In genomic region chr3L:5764922-5765843, dm6 we compare ENCODE assay signal across 1 fruit fly cellular context.
TF ChIP-seq lines count a peak whose summit lies in the region.

Gene CG10576, minus strand, starts transcription at chr3L:5765702.

TF ChIP-seq in whole organism, embryonic, 481 proteins besides CTCF, POLR2A, EP300 and RAD21 (continued from another document and continues in another):
- TF ChIP-seq CG12659 (GFP tag; optimal IDR thresholded peaks at IDR 0.05; lab: Kevin White, UChicago), result peak; percentile 79
- peak; percentile 44; the same call in 1 of the 2 replicates for TF ChIP-seq bbx (GFP tag; IDR thresholded peaks at IDR 0.05; lab: Robert Waterston, UW; ENCODE audit: partially characterized antibody)
- TF ChIP-seq cwo (GFP tag; optimal IDR thresholded peaks at IDR 0.05; lab: Kevin White, UChicago), result no peak
- TF ChIP-seq Mes4 (GFP tag; optimal IDR thresholded peaks at IDR 0.05; lab: Kevin White, UChicago), result no peak
- TF ChIP-seq CG17612 (GFP tag; IDR thresholded peaks at IDR 0.05; lab: Robert Waterston, UW), result no peak
- TF ChIP-seq CG3847 (GFP tag; IDR thresholded peaks at IDR 0.05; lab: Robert Waterston, UW), result peak; percentile 53
- TF ChIP-seq bab2 (GFP tag; optimal IDR thresholded peaks at IDR 0.05; lab: Kevin White, UChicago), result no peak
- TF ChIP-seq dmrt11E (tag; optimal IDR thresholded peaks at IDR 0.05; lab: Kevin White, UChicago), result peak; percentile 21
- TF ChIP-seq caup (GFP tag; optimal IDR thresholded peaks at IDR 0.05; lab: Kevin White, UChicago; ENCODE audit: severe bottlenecking), result no peak
- TF ChIP-seq Scr (GFP tag; IDR thresholded peaks at IDR 0.05; lab: Robert Waterston, UW; ENCODE audit: partially characterized antibody), result peak; percentile 77
- no peak for TF ChIP-seq HLH3B (GFP tag; IDR thresholded peaks at IDR 0.05; lab: Robert Waterston, UW)
- no peak for TF ChIP-seq zen (tag; optimal IDR thresholded peaks at IDR 0.05; lab: Kevin White, UChicago)
- TF ChIP-seq CG12769 (tag; optimal IDR thresholded peaks at IDR 0.05; lab: Kevin White, UChicago), result no peak
- no peak for TF ChIP-seq CG30431 (GFP tag; optimal IDR thresholded peaks at IDR 0.05; lab: Kevin White, UChicago)
- TF ChIP-seq stwl (tag; optimal IDR thresholded peaks at IDR 0.05; lab: Kevin White, UChicago), result no peak
- no peak for TF ChIP-seq lmd (GFP tag; IDR thresholded peaks at IDR 0.05; lab: Robert Waterston, UW)
- no peak for TF ChIP-seq HmgD (GFP tag; optimal IDR thresholded peaks at IDR 0.05; lab: Kevin White, UChicago)
- no peak for TF ChIP-seq schlank (tag; optimal IDR thresholded peaks at IDR 0.05; lab: Kevin White, UChicago)
- TF ChIP-seq sim (GFP tag; IDR thresholded peaks at IDR 0.05; lab: Robert Waterston, UW), result no peak
- no peak for TF ChIP-seq yki (optimal IDR thresholded peaks at IDR 0.05; lab: Kevin White, UChicago)
- peak; percentile 98 for TF ChIP-seq dm (GFP tag; optimal IDR thresholded peaks at IDR 0.05; lab: Kevin White, UChicago)
- peak in 1 of 2 experiments; percentile 95 for TF ChIP-seq Pdp1 (GFP tag; optimal IDR thresholded peaks at IDR 0.05; lab: Kevin White, UChicago)
- TF ChIP-seq Oli (tag; optimal IDR thresholded peaks at IDR 0.05; lab: Kevin White, UChicago), result no peak
- no peak for TF ChIP-seq Gsc (GFP tag; IDR thresholded peaks at IDR 0.05; lab: Robert Waterston, UW)
- TF ChIP-seq CG30403 (GFP tag; optimal IDR thresholded peaks at IDR 0.05; lab: Kevin White, UChicago), result peak; percentile 6
- no peak for TF ChIP-seq gt (GFP tag; IDR thresholded peaks at IDR 0.05; lab: Robert Waterston, UW)
- TF ChIP-seq tna (GFP tag; IDR thresholded peaks at IDR 0.05; lab: Robert Waterston, UW; ENCODE audit: partially characterized antibody), result no peak
- no peak for TF ChIP-seq CG2875 (GFP tag; optimal IDR thresholded peaks at IDR 0.05; lab: Kevin White, UChicago)
- no peak; the same call in 1 of the 2 replicates for TF ChIP-seq Bgb (GFP tag; IDR thresholded peaks at IDR 0.05; lab: Robert Waterston, UW; ENCODE audit: partially characterized antibody)
- TF ChIP-seq Sox102F (GFP tag; optimal IDR thresholded peaks at IDR 0.05; lab: Kevin White, UChicago), result no peak
- no peak for TF ChIP-seq ems (GFP tag; optimal IDR thresholded peaks at IDR 0.05; lab: Kevin White, UChicago)
- no peak for TF ChIP-seq danr (GFP tag; IDR thresholded peaks at IDR 0.05; lab: Robert Waterston, UW)
- no peak for TF ChIP-seq Gug (GFP tag; IDR thresholded peaks at IDR 0.05; lab: Robert Waterston, UW)
- TF ChIP-seq CG2712 (tag; optimal IDR thresholded peaks at IDR 0.05; lab: Kevin White, UChicago), result no peak
- TF ChIP-seq trh (GFP tag; optimal IDR thresholded peaks at IDR 0.05; lab: Kevin White, UChicago), result no peak
- no peak for TF ChIP-seq mld (GFP tag; IDR thresholded peaks at IDR 0.05; lab: Robert Waterston, UW; ENCODE audit: partially characterized antibody)
- TF ChIP-seq CG13123 (GFP tag; optimal IDR thresholded peaks at IDR 0.05; lab: Kevin White, UChicago), result no peak
- no peak for TF ChIP-seq ci (GFP tag; IDR thresholded peaks at IDR 0.05; lab: Robert Waterston, UW)
- TF ChIP-seq CG3838 (GFP tag; optimal IDR thresholded peaks at IDR 0.05; lab: Kevin White, UChicago), result no peak
- no peak for TF ChIP-seq Bdp1 (GFP tag; optimal IDR thresholded peaks at IDR 0.05; lab: Kevin White, UChicago)
- TF ChIP-seq knrl (GFP tag; IDR thresholded peaks at IDR 0.05; lab: Robert Waterston, UW; ENCODE audit: partially characterized antibody), result peak; percentile 79
- no peak for TF ChIP-seq Rx (GFP tag; IDR thresholded peaks at IDR 0.05; lab: Robert Waterston, UW)
- no peak for TF ChIP-seq Antp (GFP tag; optimal IDR thresholded peaks at IDR 0.05; lab: Kevin White, UChicago)
- no peak for TF ChIP-seq seq (GFP tag; IDR thresholded peaks at IDR 0.05; lab: Robert Waterston, UW)
- no peak for TF ChIP-seq CG6791 (GFP tag; IDR thresholded peaks at IDR 0.05; lab: Robert Waterston, UW; ENCODE audit: partially characterized antibody)
- peak; percentile 73 for TF ChIP-seq Ets97D (GFP tag; optimal IDR thresholded peaks at IDR 0.05; lab: Kevin White, UChicago)
- TF ChIP-seq CG11695 (GFP tag; IDR thresholded peaks at IDR 0.05; lab: Robert Waterston, UW), result no peak
- peak; percentile 7 for TF ChIP-seq CG6854 (GFP tag; optimal IDR thresholded peaks at IDR 0.05; lab: Kevin White, UChicago)
- no peak for TF ChIP-seq CG8924 (tag; optimal IDR thresholded peaks at IDR 0.05; lab: Kevin White, UChicago)
- TF ChIP-seq Fer2 (tag; optimal IDR thresholded peaks at IDR 0.05; lab: Kevin White, UChicago), result no peak
- TF ChIP-seq ERR (GFP tag; optimal IDR thresholded peaks at IDR 0.05; lab: Kevin White, UChicago), result no peak
- no peak for TF ChIP-seq CG16815 (GFP tag; optimal IDR thresholded peaks at IDR 0.05; lab: Kevin White, UChicago)
- TF ChIP-seq bsh (GFP tag; optimal IDR thresholded peaks at IDR 0.05; lab: Kevin White, UChicago), result no peak
- TF ChIP-seq CG17829 (tag; optimal IDR thresholded peaks at IDR 0.05; lab: Kevin White, UChicago), result peak; percentile 57
- TF ChIP-seq Abd-B (GFP tag; optimal IDR thresholded peaks at IDR 0.05; lab: Kevin White, UChicago), result no peak
- TF ChIP-seq sd (tag; optimal IDR thresholded peaks at IDR 0.05; lab: Kevin White, UChicago), result no peak
- TF ChIP-seq ash1 (GFP tag; optimal IDR thresholded peaks at IDR 0.05; lab: Kevin White, UChicago), result no peak
- no peak for TF ChIP-seq ase (GFP tag; IDR thresholded peaks at IDR 0.05; lab: Robert Waterston, UW)
- no peak for TF ChIP-seq aop (GFP tag; IDR thresholded peaks at IDR 0.05; lab: Robert Waterston, UW)
- no peak for TF ChIP-seq fd64A (GFP tag; optimal IDR thresholded peaks at IDR 0.05; lab: Kevin White, UChicago)
- no peak for TF ChIP-seq gem (tag; optimal IDR thresholded peaks at IDR 0.05; lab: Kevin White, UChicago)
- no peak for TF ChIP-seq crc (GFP tag; optimal IDR thresholded peaks at IDR 0.05; lab: Kevin White, UChicago)
- TF ChIP-seq CG11504 (tag; optimal IDR thresholded peaks at IDR 0.05; lab: Kevin White, UChicago), result no peak
- no peak for TF ChIP-seq nom (GFP tag; optimal IDR thresholded peaks at IDR 0.05; lab: Kevin White, UChicago)
- no peak for TF ChIP-seq B-H1 (GFP tag; IDR thresholded peaks at IDR 0.05; lab: Robert Waterston, UW)
- TF ChIP-seq CG7556 (GFP tag; optimal IDR thresholded peaks at IDR 0.05; lab: Kevin White, UChicago), result no peak
- no peak for TF ChIP-seq Chrac-16 (GFP tag; optimal IDR thresholded peaks at IDR 0.05; lab: Kevin White, UChicago)
- TF ChIP-seq Nf-YB (GFP tag; optimal IDR thresholded peaks at IDR 0.05; lab: Kevin White, UChicago), result no peak
- TF ChIP-seq CG10431 (GFP tag; optimal IDR thresholded peaks at IDR 0.05; lab: Kevin White, UChicago), result no peak
- no peak for TF ChIP-seq rib (GFP tag; IDR thresholded peaks at IDR 0.05; lab: Robert Waterston, UW)
- TF ChIP-seq D19A (tag; optimal IDR thresholded peaks at IDR 0.05; lab: Kevin White, UChicago), result no peak
- TF ChIP-seq CG9215 (GFP tag; IDR thresholded peaks at IDR 0.05; lab: Robert Waterston, UW), result no peak
- peak; percentile 78 for TF ChIP-seq CG2116 (GFP tag; optimal IDR thresholded peaks at IDR 0.05; lab: Kevin White, UChicago)
- TF ChIP-seq CG17568 (GFP tag; optimal IDR thresholded peaks at IDR 0.05; lab: Kevin White, UChicago), result no peak
- TF ChIP-seq nmo (GFP tag; optimal IDR thresholded peaks at IDR 0.05; lab: Kevin White, UChicago), result peak; percentile 68
- TF ChIP-seq CG17186 (GFP tag; optimal IDR thresholded peaks at IDR 0.05; lab: Kevin White, UChicago), result peak; percentile 39
- 0 out of 3 replicates have a peak, but pooled peaks have one; percentile 43 for TF ChIP-seq CG14860 (GFP tag; IDR thresholded peaks at IDR 0.05; lab: Robert Waterston, UW; ENCODE audit: partially characterized antibody)
- no peak for TF ChIP-seq CG31441 (GFP tag; IDR thresholded peaks at IDR 0.05; lab: Robert Waterston, UW)
- TF ChIP-seq sqz (GFP tag; optimal IDR thresholded peaks at IDR 0.05; lab: Kevin White, UChicago), result no peak
- no peak for TF ChIP-seq CG32767 (GFP tag; IDR thresholded peaks at IDR 0.05; lab: Robert Waterston, UW)
- TF ChIP-seq CG15514 (GFP tag; optimal IDR thresholded peaks at IDR 0.05; lab: Kevin White, UChicago), result no peak
- no peak for TF ChIP-seq Rfx (GFP tag; IDR thresholded peaks at IDR 0.05; lab: Robert Waterston, UW)
- TF ChIP-seq Fer1 (GFP tag; optimal IDR thresholded peaks at IDR 0.05; lab: Kevin White, UChicago), result no peak
- peak; percentile 38 to 92 for TF ChIP-seq tll (GFP tag; optimal IDR thresholded peaks at IDR 0.05; lab: Kevin White, UChicago)
- no peak for TF ChIP-seq slou (GFP tag; optimal IDR thresholded peaks at IDR 0.05; lab: Kevin White, UChicago)
- no peak for TF ChIP-seq CG7372 (GFP tag; IDR thresholded peaks at IDR 0.05; lab: Robert Waterston, UW)
- no peak for TF ChIP-seq CG9437 (GFP tag; optimal IDR thresholded peaks at IDR 0.05; lab: Kevin White, UChicago)
- TF ChIP-seq vfl (GFP tag; optimal IDR thresholded peaks at IDR 0.05; lab: Kevin White, UChicago), result no peak
- TF ChIP-seq CG3281 (GFP tag; optimal IDR thresholded peaks at IDR 0.05; lab: Kevin White, UChicago), result no peak
- TF ChIP-seq pzg (GFP tag; optimal IDR thresholded peaks at IDR 0.05; lab: Kevin White, UChicago), result peak; percentile 84
- TF ChIP-seq CG12155 (GFP tag; optimal IDR thresholded peaks at IDR 0.05; lab: Kevin White, UChicago), result peak; percentile 18
- no peak for TF ChIP-seq ara (GFP tag; IDR thresholded peaks at IDR 0.05; lab: Robert Waterston, UW)
- no peak for TF ChIP-seq luna (GFP tag; optimal IDR thresholded peaks at IDR 0.05; lab: Kevin White, UChicago)
- TF ChIP-seq Ets65A (GFP tag; lab: Kevin White, UChicago), result peak; percentile 75
- TF ChIP-seq cas (GFP tag; IDR thresholded peaks at IDR 0.05; lab: Robert Waterston, UW), result no peak
- no peak for TF ChIP-seq CG1024 (GFP tag; IDR thresholded peaks at IDR 0.05; lab: Robert Waterston, UW)
- no peak for TF ChIP-seq her (GFP tag; optimal IDR thresholded peaks at IDR 0.05; lab: Kevin White, UChicago)
- TF ChIP-seq H2.0 (GFP tag; IDR thresholded peaks at IDR 0.05; lab: Robert Waterston, UW), result no peak
- TF ChIP-seq CG10959 (GFP tag; IDR thresholded peaks at IDR 0.05; lab: Robert Waterston, UW), result no peak
- no peak for TF ChIP-seq CG14441 (GFP tag; IDR thresholded peaks at IDR 0.05; lab: Robert Waterston, UW)
- TF ChIP-seq CG15696 (tag; optimal IDR thresholded peaks at IDR 0.05; lab: Kevin White, UChicago), result no peak
- no peak for TF ChIP-seq CG17802 (tag; optimal IDR thresholded peaks at IDR 0.05; lab: Kevin White, UChicago)
- TF ChIP-seq CG42726 (GFP tag; IDR thresholded peaks at IDR 0.05; lab: Robert Waterston, UW; ENCODE audit: partially characterized antibody), result no peak
- TF ChIP-seq CG8089 (GFP tag; optimal IDR thresholded peaks at IDR 0.05; lab: Kevin White, UChicago), result no peak
- TF ChIP-seq Doc2 (GFP tag; IDR thresholded peaks at IDR 0.05; lab: Robert Waterston, UW), result no peak
- peak; percentile 13 for TF ChIP-seq CG33557 (GFP tag; optimal IDR thresholded peaks at IDR 0.05; lab: Kevin White, UChicago)
- TF ChIP-seq CG11696 (GFP tag; IDR thresholded peaks at IDR 0.05; lab: Robert Waterston, UW), result no peak
- no peak for TF ChIP-seq CG1603 (tag; optimal IDR thresholded peaks at IDR 0.05; lab: Kevin White, UChicago)
- TF ChIP-seq HmgZ (tag; optimal IDR thresholded peaks at IDR 0.05; lab: Kevin White, UChicago), result peak; percentile 9
- no peak for TF ChIP-seq tup (GFP tag; optimal IDR thresholded peaks at IDR 0.05; lab: Kevin White, UChicago)
- TF ChIP-seq amos (GFP tag; IDR thresholded peaks at IDR 0.05; lab: Robert Waterston, UW; ENCODE audit: partially characterized antibody), result peak; percentile 58
- TF ChIP-seq hkb (optimal IDR thresholded peaks at IDR 0.05; lab: Kevin White, UChicago), result no peak
- no peak for TF ChIP-seq hkb (GFP tag; IDR thresholded peaks at IDR 0.05; lab: Robert Waterston, UW)
- no peak for TF ChIP-seq CG2889 (GFP tag; IDR thresholded peaks at IDR 0.05; lab: Robert Waterston, UW)
- TF ChIP-seq CG10209 (GFP tag; optimal IDR thresholded peaks at IDR 0.05; lab: Kevin White, UChicago), result no peak
- TF ChIP-seq NC2α (GFP tag; optimal IDR thresholded peaks at IDR 0.05; lab: Kevin White, UChicago), result no peak
- no peak for TF ChIP-seq CG7786 (GFP tag; optimal IDR thresholded peaks at IDR 0.05; lab: Kevin White, UChicago)
- no peak for TF ChIP-seq CG12942 (GFP tag; optimal IDR thresholded peaks at IDR 0.05; lab: Kevin White, UChicago)
- TF ChIP-seq CG14050 (GFP tag; IDR thresholded peaks at IDR 0.05; lab: Robert Waterston, UW), result no peak
- TF ChIP-seq CG10565 (GFP tag; optimal IDR thresholded peaks at IDR 0.05; lab: Kevin White, UChicago), result no peak
- peak; percentile 31; the same call in 1 of the 2 replicates for TF ChIP-seq MBD-R2 (GFP tag; IDR thresholded peaks at IDR 0.05; lab: Robert Waterston, UW)
- TF ChIP-seq CrebB (tag; optimal IDR thresholded peaks at IDR 0.05; lab: Kevin White, UChicago), result no peak
- no peak for TF ChIP-seq pum (GFP tag; optimal IDR thresholded peaks at IDR 0.05; lab: Kevin White, UChicago)
- no peak for TF ChIP-seq HHEX (GFP tag; optimal IDR thresholded peaks at IDR 0.05; lab: Kevin White, UChicago)
- TF ChIP-seq sug (tag; optimal IDR thresholded peaks at IDR 0.05; lab: Kevin White, UChicago), result no peak
- no peak for TF ChIP-seq ssp (GFP tag; IDR thresholded peaks at IDR 0.05; lab: Robert Waterston, UW)
- no peak for TF ChIP-seq shn (GFP tag; optimal IDR thresholded peaks at IDR 0.05; lab: Kevin White, UChicago)
- TF ChIP-seq onecut (GFP tag; IDR thresholded peaks at IDR 0.05; lab: Robert Waterston, UW), result no peak
- TF ChIP-seq Hey (tag; optimal IDR thresholded peaks at IDR 0.05; lab: Kevin White, UChicago), result no peak
- TF ChIP-seq lab (GFP tag; optimal IDR thresholded peaks at IDR 0.05; lab: Kevin White, UChicago), result no peak
- TF ChIP-seq Drgx (GFP tag; IDR thresholded peaks at IDR 0.05; lab: Robert Waterston, UW), result no peak
- TF ChIP-seq E2f1 (GFP tag; IDR thresholded peaks at IDR 0.05; lab: Robert Waterston, UW), result no peak
- TF ChIP-seq ttk (GFP tag; IDR thresholded peaks at IDR 0.05; lab: Robert Waterston, UW), result no peak
- peak; percentile 24 for TF ChIP-seq lilli (GFP tag; optimal IDR thresholded peaks at IDR 0.05; lab: Kevin White, UChicago)
- no peak for TF ChIP-seq Lim3 (GFP tag; IDR thresholded peaks at IDR 0.05; lab: Robert Waterston, UW)
- no peak for TF ChIP-seq Hr39 (optimal IDR thresholded peaks at IDR 0.05; lab: Kevin White, UChicago)
- no peak for TF ChIP-seq chif (GFP tag; optimal IDR thresholded peaks at IDR 0.05; lab: Kevin White, UChicago)
- no peak for TF ChIP-seq C15 (GFP tag; IDR thresholded peaks at IDR 0.05; lab: Robert Waterston, UW)
- no peak for TF ChIP-seq cato (GFP tag; optimal IDR thresholded peaks at IDR 0.05; lab: Kevin White, UChicago; ENCODE audit: borderline replicate concordance)
